Worm (Caenorhabditis elegans) whole organism, mixed stage, embryonic: ENCODE results near the gene F53C3.11.

ENCODE experiments used
- M03D4.4 ChIP-seq: sonication (generic microtip); optimal IDR thresholded peaks from 2 replicates; lab custom pipeline; 2017; ENCODE audit warnings: mild to moderate bottlenecking, missing genetic modification characterization, missing compliant biosample characterization
- bed-3 ChIP-seq: fragments of 200-800 bp; sonication (Bioruptor generic); optimal IDR thresholded peaks from 3 replicates; lab custom pipeline; 2018; ENCODE audit warnings: mild to moderate bottlenecking, missing genetic modification characterization, moderate library complexity, missing compliant biosample characterization
- ceh-39 ChIP-seq: fragments of 150-350 bp; optimal IDR thresholded peaks from 2 replicates; lab custom pipeline; 2014; ENCODE audit warnings: missing biosample characterization, missing genetic modification characterization
- ceh-43 ChIP-seq: fragments of 200-800 bp; sonication (Bioruptor generic); optimal IDR thresholded peaks from 2 replicates; lab custom pipeline; 2018; ENCODE audit warnings: mild to moderate bottlenecking, missing genetic modification characterization, moderate library complexity, missing compliant biosample characterization
- ceh-83 ChIP-seq: fragments of 200-800 bp; sonication (Bioruptor generic); optimal IDR thresholded peaks from 2 replicates; lab custom pipeline; 2018; ENCODE audit warnings: mild to moderate bottlenecking, missing genetic modification characterization, missing compliant biosample characterization
- ces-1 ChIP-seq: fragments of 150-350 bp; optimal IDR thresholded peaks from 2 replicates; lab custom pipeline; 2014; ENCODE audit warnings: missing biosample characterization, missing genetic modification reagents, missing genetic modification characterization
- cnd-1 ChIP-seq: fragments of 200-800 bp; sonication (Bioruptor generic); optimal IDR thresholded peaks from 2 replicates; lab custom pipeline; 2018; ENCODE audit warnings: mild to moderate bottlenecking, missing genetic modification characterization, missing compliant biosample characterization
- drap-1 ChIP-seq: fragments of 200-800 bp; sonication (Bioruptor generic); optimal IDR thresholded peaks from 3 replicates; lab custom pipeline; 2018; ENCODE audit warnings: mild to moderate bottlenecking, missing genetic modification characterization, missing compliant biosample characterization
- elt-1 ChIP-seq: sonication (generic microtip); optimal IDR thresholded peaks from 2 replicates; lab custom pipeline; 2017; ENCODE audit warnings: missing genetic modification characterization, mild to moderate bottlenecking, missing compliant biosample characterization, antibody characterized with exemption, moderate library complexity, borderline replicate concordance; ENCODE audit not compliant: insufficient read depth
- elt-3 ChIP-seq: fragments of 150-350 bp; optimal IDR thresholded peaks from 2 replicates; lab custom pipeline; 2014; ENCODE audit warnings: missing biosample characterization, missing genetic modification characterization
- ham-2 ChIP-seq: fragments of 200-800 bp; sonication (Bioruptor generic); optimal IDR thresholded peaks from 2 replicates; lab custom pipeline; 2018; ENCODE audit warnings: mild to moderate bottlenecking, missing genetic modification characterization, missing compliant biosample characterization
- hlh-1 ChIP-seq: fragments of 150-350 bp; optimal IDR thresholded peaks from 2 replicates; lab custom pipeline; 2014; ENCODE audit warnings: missing biosample characterization, missing genetic modification reagents, missing genetic modification characterization
- lsy-2 ChIP-seq: fragments of 150-350 bp; optimal IDR thresholded peaks from 2 replicates; lab custom pipeline; 2014; ENCODE audit warnings: missing biosample characterization, missing genetic modification characterization
- mab-5 ChIP-seq: fragments of 150-350 bp; optimal IDR thresholded peaks from 2 replicates; lab custom pipeline; 2014; ENCODE audit warnings: missing biosample characterization, missing genetic modification characterization
- mep-1 ChIP-seq: fragments of 150-350 bp; optimal IDR thresholded peaks from 2 replicates; lab custom pipeline; 2017; ENCODE audit warnings: missing biosample characterization, missing genetic modification reagents, missing genetic modification characterization, inconsistent platforms
- mls-2 ChIP-seq: sonication (generic microtip); optimal IDR thresholded peaks from 2 replicates; lab custom pipeline; 2016; ENCODE audit warnings: mild to moderate bottlenecking, missing genetic modification characterization, moderate library complexity, missing compliant biosample characterization
- nhr-12 ChIP-seq: fragments of 150-350 bp; optimal IDR thresholded peaks from 2 replicates; lab custom pipeline; 2014; ENCODE audit warnings: missing biosample characterization, missing genetic modification characterization
- nhr-2 ChIP-seq: fragments of 150-350 bp; optimal IDR thresholded peaks from 2 replicates; lab custom pipeline; 2014; ENCODE audit warnings: missing biosample characterization, missing genetic modification characterization
- nhr-76 ChIP-seq: sonication (generic microtip); optimal IDR thresholded peaks from 2 replicates; lab custom pipeline; 2017; ENCODE audit warnings: missing biosample characterization, missing genetic modification characterization
- pha-4 ChIP-seq: fragments of 150-350 bp; optimal IDR thresholded peaks from 2 replicates; lab custom pipeline; 2018; ENCODE audit warnings: missing biosample characterization, missing genetic modification reagents, missing genetic modification characterization
- sem-2 ChIP-seq: fragments of 200-800 bp; sonication (Bioruptor generic); optimal IDR thresholded peaks from 2 replicates; lab custom pipeline; 2018; ENCODE audit warnings: mild to moderate bottlenecking, missing genetic modification characterization, missing compliant biosample characterization
- sptf-1 ChIP-seq: sonication (generic microtip); optimal IDR thresholded peaks from 2 replicates; lab custom pipeline; 2017; ENCODE audit warnings: mild to moderate bottlenecking, missing genetic modification characterization, moderate library complexity, missing compliant biosample characterization
- tbx-8 ChIP-seq: fragments of 200-800 bp; sonication (Bioruptor generic); optimal IDR thresholded peaks from 2 replicates; lab custom pipeline; 2018; ENCODE audit warnings: mild to moderate bottlenecking, missing genetic modification characterization, moderate library complexity, missing compliant biosample characterization
- unc-120 ChIP-seq: sonication (generic microtip); optimal IDR thresholded peaks from 2 replicates; lab custom pipeline; 2017; ENCODE audit warnings: missing genetic modification characterization, missing compliant biosample characterization; ENCODE audit not compliant: poor library complexity, severe bottlenecking
- unc-39 ChIP-seq: fragments of 150-350 bp; optimal IDR thresholded peaks from 2 replicates; lab custom pipeline; 2014; ENCODE audit warnings: missing biosample characterization, missing genetic modification characterization
- unc-62 ChIP-seq: fragments of 150-350 bp; optimal IDR thresholded peaks from 2 replicates; lab custom pipeline; 2014; ENCODE audit warnings: missing biosample characterization, missing genetic modification reagents, missing genetic modification characterization
- zip-8 ChIP-seq: fragments of 150-350 bp; optimal IDR thresholded peaks from 2 replicates; lab custom pipeline; 2014; ENCODE audit warnings: missing biosample characterization, missing genetic modification characterization
- ztf-11 ChIP-seq: fragments of 150-350 bp; optimal IDR thresholded peaks from 2 replicates; lab custom pipeline; 2014; ENCODE audit warnings: missing biosample characterization, missing genetic modification characterization

Gene F53C3.11

ce11 chrII:3952967-3953366 is 46.5 kb upstream of the F53C3.11 start:
- TF ChIP-seq drap-1 (GFP tag; lab: Kevin White, UChicago), result no peak
- TF ChIP-seq nhr-2 (tag; lab: Kevin White, UChicago), result no peak
- TF ChIP-seq ces-1 (GFP tag; lab: Kevin White, UChicago), result no peak
- TF ChIP-seq elt-3 (tag; lab: Kevin White, UChicago), result no peak
- no peak for TF ChIP-seq ztf-11 (tag; lab: Kevin White, UChicago)
- TF ChIP-seq tbx-8, result no peak
- no peak for TF ChIP-seq sptf-1

- TF ChIP-seq hlh-1 (tag; lab: Kevin White, UChicago) (no peak), sptf-1 (no peak), unc-120 (no peak), zip-8 (no peak), lsy-2 (tag; lab: Kevin White, UChicago) (no peak), ham-2 (GFP tag; lab: Kevin White, UChicago) (no peak), ceh-43 (GFP tag; lab: Kevin White, UChicago) (no peak), bed-3 (GFP tag; lab: Kevin White, UChicago) (no peak)
- TF ChIP-seq, all 35 proteins: peak for 0
These were observed 45.9 kb upstream of the F53C3.11 start for ce11 chrII:3952368-3952767.

ce11 chrII:3951354-3951753 is 44.8 kb upstream of the F53C3.11 start:
- TF ChIP-seq nhr-12 (tag; lab: Kevin White, UChicago) (no peak), unc-39 (tag; lab: Kevin White, UChicago) (no peak), bed-3 (GFP tag; lab: Kevin White, UChicago) (no peak), drap-1 (GFP tag; lab: Kevin White, UChicago) (no peak), unc-62 (no peak), cnd-1 (no peak), mab-5 (tag; lab: Kevin White, UChicago) (no peak), mep-1 (tag; lab: Kevin White, UChicago) (no peak), mls-2 (tag; lab: Kevin White, UChicago) (no peak), sem-2 (no peak), ceh-43 (GFP tag; lab: Kevin White, UChicago) (no peak), ces-1 (GFP tag; lab: Kevin White, UChicago) (no peak), M03D4.4 (no peak), ceh-83 (GFP tag; lab: Kevin White, UChicago) (no peak), elt-1 (no peak), ceh-39 (tag; lab: Kevin White, UChicago) (no peak), lsy-2 (tag; lab: Kevin White, UChicago) (no peak), unc-120 (no peak), tbx-8 (no peak)

ce11 chrII:3950077-3950476 is 43.6 kb upstream of the F53C3.11 start, which contains the start of gene sea-2:
Gene sea-2 (plus strand): TSS chrII:3950377.
- TF ChIP-seq ztf-11 (tag; lab: Kevin White, UChicago) (no peak), nhr-2 (tag; lab: Kevin White, UChicago) (no peak), nhr-76 (no peak), pha-4 (tag; lab: Kevin White, UChicago) (no peak), sem-2 (no peak)

- TF ChIP-seq ces-1 (GFP tag; lab: Kevin White, UChicago) (peak; percentile 9), ztf-11 (tag; lab: Kevin White, UChicago) (no peak), mls-2 (tag; lab: Kevin White, UChicago) (no peak), ham-2 (GFP tag; lab: Kevin White, UChicago) (no peak)
- TF ChIP-seq, all 35 proteins: peak for 1
These were observed 42.0 kb upstream of the F53C3.11 start for ce11 chrII:3948507-3948906.

ce11 chrII:3947404-3947803 is 40.9 kb upstream of the F53C3.11 start:
- TF ChIP-seq unc-120 (no peak), tbx-8 (no peak), pha-4 (tag; lab: Kevin White, UChicago) (no peak), M03D4.4 (no peak), hlh-1 (tag; lab: Kevin White, UChicago) (no peak), ztf-11 (tag; lab: Kevin White, UChicago) (no peak), nhr-2 (tag; lab: Kevin White, UChicago) (no peak), elt-3 (tag; lab: Kevin White, UChicago) (no peak), ceh-39 (tag; lab: Kevin White, UChicago) (no peak), mab-5 (tag; lab: Kevin White, UChicago) (no peak), sptf-1 (no peak), ceh-43 (GFP tag; lab: Kevin White, UChicago) (no peak), zip-8 (no peak)
